Worm (Caenorhabditis elegans) whole organism, late embryonic: ENCODE results near the gene enri-2.

ENCODE experiments used
- K02D7.2 ChIP-seq: sonication (generic microtip); optimal IDR thresholded peaks from 2 replicates; lab custom pipeline; 2017; ENCODE audit warnings: mild to moderate bottlenecking, missing genetic modification characterization, missing compliant biosample characterization
- che-1 ChIP-seq: sonication (generic microtip); optimal IDR thresholded peaks from 2 replicates; lab custom pipeline; 2016; ENCODE audit warnings: mild to moderate bottlenecking, missing genetic modification characterization, missing compliant biosample characterization
- elt-2 ChIP-seq: sonication (generic microtip); optimal IDR thresholded peaks from 2 replicates; lab custom pipeline; 2016; ENCODE audit warnings: missing genetic modification reagents, missing genetic modification characterization, missing compliant biosample characterization
- fkh-10 ChIP-seq: fragments of 150-350 bp; optimal IDR thresholded peaks from 2 replicates; lab custom pipeline; 2014; ENCODE audit warnings: missing biosample characterization, missing genetic modification reagents, missing genetic modification characterization
- hlh-30 ChIP-seq: sonication (generic microtip); optimal IDR thresholded peaks from 2 replicates; lab custom pipeline; 2017; ENCODE audit warnings: antibody characterized with exemption, missing genetic modification characterization, missing compliant biosample characterization; ENCODE audit not compliant: insufficient read depth
- nfya-1 ChIP-seq: sonication (generic microtip); optimal IDR thresholded peaks from 2 replicates; lab custom pipeline; 2017; ENCODE audit warnings: missing genetic modification characterization, mild to moderate bottlenecking, missing compliant biosample characterization, antibody characterized with exemption, moderate library complexity

- no peak for TF ChIP-seq nfya-1 (tag; lab: Kevin White, UChicago)
- TF ChIP-seq che-1 (tag; lab: Kevin White, UChicago): no peak
- no peak for TF ChIP-seq elt-2
- no peak for TF ChIP-seq hlh-30 (tag; lab: Kevin White, UChicago)
- no peak for TF ChIP-seq fkh-10
- no peak for TF ChIP-seq K02D7.2
These were observed 15.5 kb upstream of the enri-2 start, which contains the start of gene nspc-20 for ce11 chrX:14530107-14530506.
